Fruit fly (Drosophila melanogaster) whole organism, wandering third instar larva: ENCODE results near the gene Herp.

Source experiments
- Abd-B ChIP-seq: fragments of >200 bp; optimal IDR thresholded peaks from 2 replicates; lab custom pipeline; 2017; ENCODE audit warnings: missing biosample characterization, missing genetic modification characterization
- CG32264 ChIP-seq: fragments of 200-800 bp; sonication (Bioruptor generic); optimal IDR thresholded peaks from 2 replicates; lab custom pipeline; 2016; ENCODE audit warnings: missing biosample characterization, missing genetic modification characterization
- CG9705 ChIP-seq: fragments of 200-800 bp; sonication (Bioruptor generic); optimal IDR thresholded peaks from 2 replicates; lab custom pipeline; 2018; ENCODE audit warnings: missing biosample characterization, mild to moderate bottlenecking, missing genetic modification characterization
- CrebA ChIP-seq: fragments of 200-800 bp; sonication (Bioruptor generic); optimal IDR thresholded peaks from 2 replicates; lab custom pipeline; 2016; ENCODE audit warnings: missing biosample characterization, mild to moderate bottlenecking, missing genetic modification characterization, borderline replicate concordance
- Dfd ChIP-seq: fragments of >200 bp; optimal IDR thresholded peaks from 2 replicates; lab custom pipeline; 2017; ENCODE audit warnings: missing biosample characterization, missing genetic modification characterization
- Dif ChIP-seq: fragments of 200-275, 200-300 bp; sonication (Bioruptor generic); optimal IDR thresholded peaks from 2 replicates; lab custom pipeline; 2018; ENCODE audit warnings: missing biosample characterization, missing genetic modification characterization; ENCODE audit not compliant: partially characterized antibody
- GATAd ChIP-seq: sonication (Bioruptor generic); optimal IDR thresholded peaks from 2 replicates; lab custom pipeline; 2016; ENCODE audit warnings: missing biosample characterization, missing genetic modification characterization
- HLH106 ChIP-seq: fragments of 200-800 bp; optimal IDR thresholded peaks from 3 replicates; lab custom pipeline; 2019; ENCODE audit warnings: missing biosample characterization, mild to moderate bottlenecking, missing genetic modification characterization, moderate library complexity
- Hnf4 ChIP-seq: fragments of 200-800 bp; sonication (Bioruptor generic); optimal IDR thresholded peaks from 2 replicates; lab custom pipeline; 2016; ENCODE audit warnings: missing biosample characterization, mild to moderate bottlenecking, missing genetic modification characterization
- Hr78 ChIP-seq: fragments of >200 bp; optimal IDR thresholded peaks from 2 replicates; lab custom pipeline; 2017; ENCODE audit warnings: missing biosample characterization, missing genetic modification characterization
- Hr83 ChIP-seq: fragments of 200-300 bp; sonication (Bioruptor generic); optimal IDR thresholded peaks from 2 replicates; lab custom pipeline; 2016; ENCODE audit warnings: missing biosample characterization, mild to moderate bottlenecking, missing genetic modification characterization, moderate library complexity; ENCODE audit not compliant: poor library complexity, severe bottlenecking
- Jra ChIP-seq: sonication (Bioruptor generic); optimal IDR thresholded peaks from 2 replicates; lab custom pipeline; 2016; ENCODE audit warnings: missing biosample characterization, missing genetic modification characterization
- Mio ChIP-seq: sonication (Bioruptor generic); optimal IDR thresholded peaks from 2 replicates; lab custom pipeline; 2016; ENCODE audit warnings: missing biosample characterization, missing genetic modification characterization
- Myc ChIP-seq: fragments of >200 bp; optimal IDR thresholded peaks from 2 replicates; lab custom pipeline; 2017
- N ChIP-seq: fragments of >200 bp; optimal IDR thresholded peaks from 2 replicates; lab custom pipeline; 2018; ENCODE audit warnings: missing biosample characterization, missing external identifiers, missing genetic modification characterization
- Rel ChIP-seq, 2 experiments: fragments of 200-800 bp; sonication (Bioruptor generic) in 1 of 2; optimal IDR thresholded peaks; 2 replicates in 1 of 2; 3 replicates in 1 of 2; lab custom pipeline; 2016 to 2019; ENCODE audit warnings: mild to moderate bottlenecking in 2 of 2, missing biosample characterization in 2 of 2, missing genetic modification characterization in 2 of 2, moderate library complexity in 1 of 2
- Sp1 ChIP-seq: fragments of 200-800 bp; sonication (Bioruptor generic); optimal IDR thresholded peaks from 3 replicates; lab custom pipeline; 2019; ENCODE audit warnings: missing biosample characterization, mild to moderate bottlenecking, missing genetic modification characterization, moderate library complexity
- Vsx2 ChIP-seq: fragments of 200-300, 225-300 bp; sonication (Bioruptor generic); optimal IDR thresholded peaks from 2 replicates; lab custom pipeline; 2018; ENCODE audit warnings: missing biosample characterization, missing genetic modification characterization; ENCODE audit not compliant: partially characterized antibody
- brk ChIP-seq: fragments of 200-800 bp; sonication (Bioruptor generic); optimal IDR thresholded peaks from 2 replicates; lab custom pipeline; 2016; ENCODE audit warnings: missing biosample characterization, mild to moderate bottlenecking, missing genetic modification characterization
- dl ChIP-seq, 2 experiments: fragments of 175-275, 200-275 bp in 1 of 2; fragments of 200-275 bp in 1 of 2; sonication (Bioruptor generic); optimal IDR thresholded peaks; lab custom pipeline; 2018; ENCODE audit warnings: mild to moderate bottlenecking in 2 of 2, missing biosample characterization in 2 of 2, missing genetic modification characterization in 2 of 2, moderate library complexity in 2 of 2; ENCODE audit not compliant: partially characterized antibody in 2 of 2, insufficient read depth in 1 of 2
- dmrt93B ChIP-seq: fragments of 200-800 bp; sonication (Bioruptor generic); optimal IDR thresholded peaks from 2 replicates; lab custom pipeline; 2018; ENCODE audit warnings: missing biosample characterization, mild to moderate bottlenecking, missing genetic modification characterization
- dsf ChIP-seq: sonication (Bioruptor generic); optimal IDR thresholded peaks from 2 replicates; lab custom pipeline; 2016; ENCODE audit warnings: missing biosample characterization, missing genetic modification characterization, borderline replicate concordance
- ey ChIP-seq: fragments of 200-800 bp; sonication (Bioruptor generic); optimal IDR thresholded peaks from 2 replicates; lab custom pipeline; 2016; ENCODE audit warnings: missing biosample characterization, missing genetic modification characterization
- foxo ChIP-seq, 2 experiments: fragments of 200-800 bp; sonication (Bioruptor generic); optimal IDR thresholded peaks; 2 replicates in 1 of 2; 3 replicates in 1 of 2; lab custom pipeline; 2016 to 2017; ENCODE audit warnings: missing biosample characterization in 2 of 2, missing genetic modification characterization in 2 of 2
- fru ChIP-seq: fragments of 200-800 bp; sonication (Bioruptor generic); optimal IDR thresholded peaks from 3 replicates; lab custom pipeline; 2016; ENCODE audit warnings: missing biosample characterization, mild to moderate bottlenecking, missing genetic modification characterization
- h ChIP-seq: fragments of 200-800 bp; sonication (Bioruptor generic); optimal IDR thresholded peaks from 3 replicates; lab custom pipeline; 2016; ENCODE audit warnings: missing biosample characterization, mild to moderate bottlenecking, missing genetic modification characterization
- jim ChIP-seq: fragments of 175-275, 200-325 bp; sonication (Bioruptor generic); optimal IDR thresholded peaks from 2 replicates; lab custom pipeline; 2016; ENCODE audit warnings: missing biosample characterization, mild to moderate bottlenecking, missing genetic modification characterization
- lola ChIP-seq: fragments of >200 bp; optimal IDR thresholded peaks from 2 replicates; lab custom pipeline; 2017; ENCODE audit warnings: missing biosample characterization, missing genetic modification characterization
- pan ChIP-seq: fragments of >200 bp; optimal IDR thresholded peaks from 2 replicates; lab custom pipeline; 2017
- psq ChIP-seq: fragments of 200-800 bp; sonication (Bioruptor generic); optimal IDR thresholded peaks from 3 replicates; lab custom pipeline; 2017; ENCODE audit warnings: missing biosample characterization, mild to moderate bottlenecking, missing genetic modification characterization, moderate library complexity
- rgr ChIP-seq: fragments of 200-800 bp; sonication (Bioruptor generic); optimal IDR thresholded peaks from 3 replicates; lab custom pipeline; 2016; ENCODE audit warnings: missing biosample characterization, mild to moderate bottlenecking, missing genetic modification characterization
- sage ChIP-seq: fragments of 200-800 bp; sonication (Bioruptor generic); optimal IDR thresholded peaks from 2 replicates; lab custom pipeline; 2016; ENCODE audit warnings: missing biosample characterization, mild to moderate bottlenecking, missing genetic modification characterization
- tai ChIP-seq: sonication (Bioruptor generic); optimal IDR thresholded peaks from 2 replicates; lab custom pipeline; 2016; ENCODE audit warnings: missing biosample characterization, missing genetic modification characterization
- woc ChIP-seq: sonication (Bioruptor generic); optimal IDR thresholded peaks from 2 replicates; lab custom pipeline; 2016; ENCODE audit warnings: missing biosample characterization, mild to moderate bottlenecking, missing genetic modification characterization

Herp gene

DNA sequence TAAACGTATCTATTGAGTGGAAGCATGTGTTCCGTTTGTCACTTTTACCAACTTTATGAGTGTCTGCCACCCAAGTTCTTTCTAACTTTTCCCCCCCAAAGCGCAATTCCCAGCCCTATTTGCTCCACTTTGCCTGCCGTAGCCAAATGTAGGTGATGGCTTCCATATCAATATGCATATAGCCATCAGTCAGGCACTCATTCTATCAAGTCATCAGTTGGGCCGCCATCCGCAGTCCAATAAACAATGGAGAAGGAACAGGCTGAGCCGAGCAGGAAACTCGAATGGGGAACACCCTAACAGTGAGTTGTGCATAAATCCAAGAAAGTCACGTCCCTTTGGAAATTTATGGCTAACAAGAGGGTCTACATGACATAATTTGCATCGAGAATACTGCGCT is 7.7 kb upstream of the Herp start:
- TF ChIP-seq Dif (no peak), Myc (no peak), dl (GFP tag; optimal IDR thresholded peaks at IDR 0.05; lab: Kevin White, UChicago; ENCODE audit: insufficient read depth in 1 of 2, partially characterized antibody in 2 of 2) (no peak), jim (GFP tag; lab: Kevin White, UChicago) (no peak), dsf (GFP tag; lab: Kevin White, UChicago) (no peak), psq (GFP tag; lab: Kevin White, UChicago) (no peak)

DNA sequence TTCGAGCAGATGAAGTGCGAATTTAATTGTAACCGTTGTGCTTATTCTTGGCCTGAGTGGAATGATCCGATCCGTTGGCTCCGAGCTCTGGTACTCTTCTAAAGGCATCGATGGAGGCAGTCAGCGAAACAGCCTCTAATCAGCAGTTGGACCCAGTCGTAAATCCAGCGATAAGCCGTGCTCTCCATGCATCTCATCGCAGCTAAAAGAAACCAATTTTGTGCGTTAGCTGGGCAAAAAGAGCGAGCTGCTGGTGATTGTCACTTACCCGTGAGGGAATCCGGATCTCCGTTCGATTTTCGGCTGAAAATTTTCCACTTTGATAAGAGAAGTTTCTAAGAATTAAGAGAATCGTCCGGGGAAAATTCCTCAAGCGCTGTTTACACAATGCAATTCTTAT is 4.0 kb downstream of the Herp start, which contains the start of gene LKRSDH:
LKRSDH (minus strand) TSS at position 101 of the 400 bp plus-strand sequence.
- TF ChIP-seq dl (GFP tag; optimal IDR thresholded peaks at IDR 0.05; lab: Kevin White, UChicago; ENCODE audit: insufficient read depth in 1 of 2, partially characterized antibody in 2 of 2) (peak in 1 of 2 experiments; percentile 36), tai (GFP tag; lab: Kevin White, UChicago) (no peak), Dfd (GFP tag; lab: Kevin White, UChicago) (no peak)

DNA sequence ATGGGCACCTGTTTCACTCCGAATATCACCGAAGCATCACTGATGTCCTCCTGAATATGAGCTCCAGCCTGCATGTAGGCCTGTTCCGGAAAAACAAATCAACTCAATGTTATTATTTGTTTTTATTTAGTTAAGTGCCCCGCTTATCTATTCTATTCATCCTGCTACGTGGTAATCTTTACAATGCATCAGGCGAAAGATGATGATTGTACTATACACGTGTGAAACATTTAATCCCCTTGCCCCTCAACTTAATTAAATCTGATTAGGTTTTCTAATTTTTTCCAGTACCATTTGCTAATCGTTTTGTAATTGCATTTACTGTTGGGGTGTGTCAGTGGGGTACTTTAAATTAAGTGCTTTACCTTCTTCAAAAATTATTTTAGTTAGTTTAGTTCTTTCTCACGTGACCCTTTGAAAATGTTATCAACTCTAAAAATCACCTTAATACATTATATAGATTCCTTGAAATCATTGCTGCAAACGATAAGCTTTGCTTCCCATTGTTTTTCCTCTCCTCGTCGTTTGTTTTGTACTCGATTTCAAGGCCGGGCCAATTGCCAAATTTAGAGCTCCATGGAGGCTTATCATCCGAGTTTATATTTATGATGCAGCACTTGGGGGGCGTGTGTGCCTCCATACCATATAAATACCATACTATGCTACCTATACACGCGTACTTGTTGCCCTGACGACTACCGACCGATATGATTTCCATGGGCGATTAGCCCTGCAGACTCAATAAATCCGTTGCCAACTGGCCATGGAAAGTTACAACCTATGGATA is 5.0 kb downstream of the Herp start:
- TF ChIP-seq psq (GFP tag; lab: Kevin White, UChicago) (no peak), CG32264 (GFP tag; lab: Kevin White, UChicago) (no peak), dmrt93B (GFP tag; lab: Kevin White, UChicago) (no peak)

DNA sequence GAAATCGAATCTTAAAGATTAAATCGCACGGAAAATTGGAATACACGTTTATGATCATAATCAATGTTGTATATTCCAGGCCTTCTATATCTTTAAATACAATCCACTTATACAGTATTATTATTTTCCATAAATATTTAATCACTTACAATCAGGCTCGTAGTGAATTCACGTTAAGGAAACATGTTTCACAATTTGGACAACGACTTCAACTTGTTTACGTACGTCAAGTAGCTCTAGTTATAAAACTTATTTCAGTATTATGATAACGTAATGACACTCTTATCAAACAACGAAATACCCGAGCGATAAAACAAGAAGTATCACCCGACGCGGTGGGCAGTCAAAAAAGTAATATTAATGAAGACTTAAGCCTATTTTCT is 8.5 kb downstream of the Herp start:
- TF ChIP-seq CG32264 (GFP tag; lab: Kevin White, UChicago) (no peak), Hr78 (GFP tag; lab: Kevin White, UChicago) (no peak), Hnf4 (GFP tag; lab: Kevin White, UChicago) (no peak), Abd-B (GFP tag; lab: Kevin White, UChicago) (no peak), dl (GFP tag; optimal IDR thresholded peaks at IDR 0.05; lab: Kevin White, UChicago; ENCODE audit: insufficient read depth in 1 of 2, partially characterized antibody in 2 of 2) (no peak), rgr (GFP tag; lab: Kevin White, UChicago) (no peak), jim (GFP tag; lab: Kevin White, UChicago) (no peak), HLH106 (no peak), Dfd (GFP tag; lab: Kevin White, UChicago) (no peak), Vsx2 (no peak), dsf (GFP tag; lab: Kevin White, UChicago) (no peak), fru (GFP tag; lab: Kevin White, UChicago) (no peak), brk (GFP tag; lab: Kevin White, UChicago) (no peak), lola (GFP tag; lab: Kevin White, UChicago) (no peak)
- TF ChIP-seq, all 38 proteins: peak for 0

DNA sequence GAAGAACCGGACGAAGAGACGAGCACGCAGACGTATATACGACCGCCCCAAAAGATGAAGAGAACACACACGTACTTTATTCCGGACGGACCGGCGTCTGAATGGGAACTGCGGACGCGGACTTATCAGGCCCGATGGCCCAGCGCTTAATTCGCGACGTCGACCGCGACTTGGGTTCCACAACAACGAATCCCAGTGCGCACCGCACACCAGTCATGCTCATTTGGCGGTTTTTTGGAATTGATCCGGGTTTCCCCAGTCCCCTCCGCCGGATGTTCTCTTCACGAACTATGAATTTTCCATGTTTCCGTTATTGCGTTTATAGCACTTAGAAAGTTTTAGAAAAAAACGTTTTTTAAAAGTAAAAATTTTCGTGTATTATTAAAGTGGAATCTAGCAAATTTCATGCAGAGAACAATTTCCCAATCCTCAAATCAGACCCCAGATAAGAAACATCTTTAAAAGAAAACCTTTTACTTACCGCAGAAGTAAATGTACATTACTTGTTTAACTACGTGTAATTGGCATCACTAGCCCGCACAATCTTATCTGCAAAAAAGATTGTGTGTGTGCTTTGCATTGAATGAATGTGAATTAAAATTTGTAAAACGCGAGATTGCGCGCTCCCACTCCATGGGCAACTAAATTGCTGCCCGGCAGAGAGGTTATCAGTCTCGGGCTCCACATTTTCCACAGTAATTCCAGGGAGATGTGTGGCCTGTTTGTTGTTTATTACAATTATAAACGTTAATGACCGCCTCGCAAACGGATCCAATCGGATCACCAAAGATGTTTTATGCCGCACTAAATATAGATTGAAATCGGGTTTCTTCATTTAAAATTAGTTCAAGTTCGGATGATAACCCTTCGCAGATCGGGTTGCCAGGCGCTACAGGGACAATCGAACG is 9.2 kb downstream of the Herp start, which contains the start of gene CG7149:
CG7149 (minus strand) TSS at position 110 of the 908 bp plus-strand sequence.
- peak; percentile 46 for TF ChIP-seq Sp1 (GFP tag; lab: Kevin White, UChicago)
- TF ChIP-seq dmrt93B (GFP tag; lab: Kevin White, UChicago) = no peak
- peak; percentile 82 for TF ChIP-seq fru (GFP tag; lab: Kevin White, UChicago)
- TF ChIP-seq foxo (GFP tag; optimal IDR thresholded peaks at IDR 0.05; lab: Kevin White, UChicago) = peak in 1 of 2 experiments; percentile 42
- no peak for TF ChIP-seq Dfd (GFP tag; lab: Kevin White, UChicago)
- no peak for TF ChIP-seq CG32264 (GFP tag; lab: Kevin White, UChicago)
- TF ChIP-seq tai (GFP tag; lab: Kevin White, UChicago) = no peak
- TF ChIP-seq HLH106 = peak; percentile 37
- TF ChIP-seq Mio (GFP tag; lab: Kevin White, UChicago) = no peak
- no peak for TF ChIP-seq Rel (GFP tag; optimal IDR thresholded peaks at IDR 0.05; lab: Kevin White, UChicago)
- peak; percentile 12 for TF ChIP-seq Rel (tag; optimal IDR thresholded peaks at IDR 0.05; lab: Kevin White, UChicago)
- no peak for TF ChIP-seq GATAd (GFP tag; lab: Kevin White, UChicago)
- TF ChIP-seq Hr83 (GFP tag; lab: Kevin White, UChicago) = peak; percentile 61
- peak; percentile 55 for TF ChIP-seq woc (GFP tag; lab: Kevin White, UChicago)
- TF ChIP-seq Abd-B (GFP tag; lab: Kevin White, UChicago) = no peak
- no peak for TF ChIP-seq Jra
- TF ChIP-seq jim (GFP tag; lab: Kevin White, UChicago) = no peak
- peak; percentile 36 for TF ChIP-seq h (GFP tag; lab: Kevin White, UChicago)
- TF ChIP-seq psq (GFP tag; lab: Kevin White, UChicago) = peak; percentile 34
- TF ChIP-seq CG9705 = no peak
- TF ChIP-seq rgr (GFP tag; lab: Kevin White, UChicago) = peak; percentile 27
- TF ChIP-seq brk (GFP tag; lab: Kevin White, UChicago) = no peak
- TF ChIP-seq sage = no peak
- TF ChIP-seq Dif = peak; percentile 78
- no peak for TF ChIP-seq pan (lab: Kevin White, UChicago)
- TF ChIP-seq N (GFP tag; lab: Kevin White, UChicago) = no peak
- TF ChIP-seq lola (GFP tag; lab: Kevin White, UChicago) = no peak
- TF ChIP-seq dsf (GFP tag; lab: Kevin White, UChicago) = no peak
- no peak for TF ChIP-seq ey
- TF ChIP-seq CrebA (GFP tag; lab: Kevin White, UChicago) = no peak
- no peak for TF ChIP-seq Vsx2
